Worm (Caenorhabditis elegans) whole organism, dauer: Measurements from ENCODE around the gene srsx-17.

ENCODE experiments used
- unc-62 ChIP-seq: sonication (generic microtip); optimal IDR thresholded peaks from 2 replicates; lab custom pipeline; 2017; ENCODE audit warnings: missing biosample characterization, missing genetic modification reagents, missing genetic modification characterization

The srsx-17 gene

ce11 chrV:5927347-5927746 lies at the start of gene srsx-17:
srsx-17 (plus strand) TSS chrV:5927647.
- no peak for TF ChIP-seq unc-62 (GFP tag; lab: Kevin White, UChicago)

ce11 chrV:5880064-5880463 lies 47.4 kb upstream of the srsx-17 start, which contains the start of gene C02G6.3:
C02G6.3 (plus strand) TSS chrV:5880364.
- no peak for TF ChIP-seq unc-62 (GFP tag; lab: Kevin White, UChicago)

ce11 chrV:5882429-5882828 lies 45.0 kb upstream of the srsx-17 start:
- no peak for TF ChIP-seq unc-62 (GFP tag; lab: Kevin White, UChicago)

ce11 chrV:5883735-5884134 lies 43.7 kb upstream of the srsx-17 start, which contains the start of gene C04E6.8:
C04E6.8 (minus strand) TSS chrV:5883835.
- TF ChIP-seq unc-62 (GFP tag; lab: Kevin White, UChicago), result no peak

ce11 chrV:5888820-5889219 lies 38.6 kb upstream of the srsx-17 start:
- TF ChIP-seq unc-62 (GFP tag; lab: Kevin White, UChicago), result no peak

- TF ChIP-seq unc-62 (GFP tag; lab: Kevin White, UChicago), result no peak
Measured at ce11 chrV:5891204-5891603, 36.2 kb upstream of the srsx-17 start.

- no peak for TF ChIP-seq unc-62 (GFP tag; lab: Kevin White, UChicago)
Measured at ce11 chrV:5893015-5893414, 34.4 kb upstream of the srsx-17 start, which contains the start of gene C04E6.7. C04E6.7 (plus strand) TSS chrV:5893315.

ce11 chrV:5895021-5895420 lies 32.4 kb upstream of the srsx-17 start, which contains the start of gene grd-9:
grd-9 (plus strand) TSS chrV:5895321.
- TF ChIP-seq unc-62 (GFP tag; lab: Kevin White, UChicago), result no peak

ce11 chrV:5899940-5900339 lies 27.5 kb upstream of the srsx-17 start, which contains the start of gene srd-16:
srd-16 (minus strand) TSS chrV:5900040.
- TF ChIP-seq unc-62 (GFP tag; lab: Kevin White, UChicago), result no peak

ce11 chrV:5901833-5902232 lies 25.6 kb upstream of the srsx-17 start, which contains the start of gene C04E6.5:
C04E6.5 (plus strand) TSS chrV:5902133.
- TF ChIP-seq unc-62 (GFP tag; lab: Kevin White, UChicago), result no peak

- no peak for TF ChIP-seq unc-62 (GFP tag; lab: Kevin White, UChicago)
Measured at ce11 chrV:5906252-5906651, 21.2 kb upstream of the srsx-17 start, which contains the start of gene srd-15. srd-15 (minus strand) TSS chrV:5906352.

ce11 chrV:5907090-5907489 lies 20.4 kb upstream of the srsx-17 start, which contains the start of gene C04E6.4:
C04E6.4 (plus strand) TSS chrV:5907390.
- no peak for TF ChIP-seq unc-62 (GFP tag; lab: Kevin White, UChicago)

ce11 chrV:5912426-5912825 lies 15.0 kb upstream of the srsx-17 start, which contains the start of gene C04E6.13:
C04E6.13 (plus strand) TSS chrV:5912726.
- no peak for TF ChIP-seq unc-62 (GFP tag; lab: Kevin White, UChicago)

- no peak for TF ChIP-seq unc-62 (GFP tag; lab: Kevin White, UChicago)
Measured at ce11 chrV:5916862-5917261, 10.6 kb upstream of the srsx-17 start.

- no peak for TF ChIP-seq unc-62 (GFP tag; lab: Kevin White, UChicago)
Measured at ce11 chrV:5917707-5918106, 9.7 kb upstream of the srsx-17 start, which contains the start of gene lrpr-1. lrpr-1 (minus strand) TSS chrV:5917891.

- TF ChIP-seq unc-62 (GFP tag; lab: Kevin White, UChicago), result no peak
Measured at ce11 chrV:5919887-5920286, 7.6 kb upstream of the srsx-17 start, which contains the start of gene C04E6.12. C04E6.12 (minus strand) TSS chrV:5919987.

ce11 chrV:5921761-5922160 lies 5.7 kb upstream of the srsx-17 start:
- TF ChIP-seq unc-62 (GFP tag; lab: Kevin White, UChicago), result no peak
